Worm (Caenorhabditis elegans) whole organism, L4 larva: Measurements from ENCODE around the gene romo-1.

Experiments used
- D1046.2 ChIP-seq: fragments of 200-800 bp; sonication (Bioruptor generic); IDR thresholded peaks from 2 replicates; pipeline ENCODE4 v1.3.6; 2022; ENCODE audit warnings: missing genetic modification characterization, missing compliant biosample characterization
- F37D6.2 ChIP-seq: sonication (generic microtip); optimal IDR thresholded peaks from 2 replicates; lab custom pipeline; 2016; ENCODE audit warnings: mild to moderate bottlenecking, missing genetic modification characterization, missing compliant biosample characterization
- F49E8.2 ChIP-seq: sonication (generic microtip); optimal IDR thresholded peaks from 2 replicates; lab custom pipeline; 2016; ENCODE audit warnings: missing compliant biosample characterization, mild to moderate bottlenecking, missing genetic modification characterization, borderline replicate concordance
- R02D3.7 ChIP-seq: fragments of 150-350 bp; sonication (generic microtip); optimal IDR thresholded peaks from 3 replicates; lab custom pipeline; 2014; ENCODE audit warnings: missing biosample characterization, missing genetic modification characterization
- Y48G9A.11 ChIP-seq: fragments of 200-800 bp; sonication (Bioruptor generic); IDR thresholded peaks from 2 replicates; pipeline ENCODE4 v1.3.6; 2022; ENCODE audit warnings: missing genetic modification reagents, missing genetic modification characterization, missing compliant biosample characterization
- Y5F2A.4 ChIP-seq: fragments of 200-800 bp; sonication (Bioruptor generic); optimal IDR thresholded peaks from 2 replicates; lab custom pipeline; 2018; ENCODE audit warnings: mild to moderate bottlenecking, missing genetic modification characterization, missing compliant biosample characterization
- aly-2 ChIP-seq: sonication (generic microtip); optimal IDR thresholded peaks from 2 replicates; lab custom pipeline; 2018; ENCODE audit warnings: missing biosample characterization, missing genetic modification characterization
- ama-1 ChIP-seq: fragments of 150-350 bp; optimal IDR thresholded peaks from 2 replicates; lab custom pipeline; 2014; ENCODE audit warnings: inconsistent platforms, mixed read lengths
- attf-4 ChIP-seq: sonication (generic microtip); optimal IDR thresholded peaks from 3 replicates; lab custom pipeline; 2017; ENCODE audit warnings: missing biosample characterization, missing genetic modification characterization
- ceh-32 ChIP-seq: sonication (generic microtip); optimal IDR thresholded peaks from 2 replicates; lab custom pipeline; 2016; ENCODE audit warnings: mild to moderate bottlenecking, missing genetic modification characterization, missing compliant biosample characterization; ENCODE audit not compliant: poor library complexity
- ceh-82 ChIP-seq: sonication (generic microtip); optimal IDR thresholded peaks from 2 replicates; lab custom pipeline; 2017; ENCODE audit warnings: missing biosample characterization, missing genetic modification characterization
- ces-1 ChIP-seq: fragments of 150-350 bp; sonication (generic microtip); optimal IDR thresholded peaks from 4 replicates; lab custom pipeline; 2014; ENCODE audit warnings: missing biosample characterization, missing genetic modification reagents, missing genetic modification characterization
- ctbp-1 ChIP-seq: fragments of 200-800 bp; sonication (Bioruptor generic); IDR thresholded peaks from 2 replicates; pipeline ENCODE4 v1.3.6; 2022; ENCODE audit warnings: missing genetic modification reagents, missing genetic modification characterization, missing compliant biosample characterization
- daf-12 ChIP-seq: fragments of 150-350 bp; optimal IDR thresholded peaks from 2 replicates; lab custom pipeline; 2014; ENCODE audit warnings: missing biosample characterization, missing genetic modification reagents, missing genetic modification characterization
- daf-16 ChIP-seq, 3 experiments: sonication (generic microtip); optimal IDR thresholded peaks; 2 replicates each; lab custom pipeline; 2016 to 2017; ENCODE audit warnings: missing genetic modification characterization in 3 of 3, missing genetic modification reagents in 3 of 3, mild to moderate bottlenecking in 2 of 3, missing compliant biosample characterization in 2 of 3, missing biosample characterization in 1 of 3, moderate library complexity in 1 of 3
- dmd-8 ChIP-seq: fragments of 200-800 bp; sonication (Bioruptor generic); IDR thresholded peaks from 2 replicates; pipeline ENCODE4 v1.3.6; 2022; ENCODE audit warnings: missing genetic modification characterization, missing compliant biosample characterization
- dpl-1 ChIP-seq: fragments of 150-350 bp; optimal IDR thresholded peaks from 2 replicates; lab custom pipeline; 2014; ENCODE audit warnings: missing biosample characterization, missing genetic modification reagents, missing genetic modification characterization
- duxl-1 ChIP-seq: sonication (generic microtip); optimal IDR thresholded peaks from 2 replicates; lab custom pipeline; 2016; ENCODE audit warnings: mild to moderate bottlenecking, missing genetic modification characterization, moderate library complexity, missing compliant biosample characterization; ENCODE audit not compliant: poor library complexity
- egl-27 ChIP-seq: sonication (generic microtip); optimal IDR thresholded peaks from 3 replicates; lab custom pipeline; 2017; ENCODE audit warnings: missing biosample characterization, missing genetic modification reagents, missing genetic modification characterization
- fos-1 ChIP-seq: fragments of 150-350 bp; optimal IDR thresholded peaks from 2 replicates; lab custom pipeline; 2014; ENCODE audit warnings: missing biosample characterization, missing genetic modification characterization
- gei-8 ChIP-seq: fragments of 200-800 bp; sonication (Bioruptor generic); optimal IDR thresholded peaks from 2 replicates; lab custom pipeline; 2018; ENCODE audit warnings: mild to moderate bottlenecking, missing genetic modification characterization, missing compliant biosample characterization
- hmg-1.1 ChIP-seq: fragments of 200-800 bp; sonication (Bioruptor generic); IDR thresholded peaks from 2 replicates; pipeline ENCODE4 v1.3.6; 2022; ENCODE audit warnings: missing genetic modification reagents, missing genetic modification characterization, missing compliant biosample characterization
- lim-7 ChIP-seq: fragments of 200-800 bp; sonication (Bioruptor generic); IDR thresholded peaks from 2 replicates; pipeline ENCODE4 v1.3.6; 2022; ENCODE audit warnings: missing genetic modification characterization, missing compliant biosample characterization
- lin-13 ChIP-seq: fragments of 150-350 bp; optimal IDR thresholded peaks from 2 replicates; lab custom pipeline; 2014; ENCODE audit warnings: missing biosample characterization, missing genetic modification reagents, missing genetic modification characterization
- lin-15B ChIP-seq: fragments of 150-350 bp; sonication (generic microtip); optimal IDR thresholded peaks from 3 replicates; lab custom pipeline; 2014; ENCODE audit warnings: missing biosample characterization, missing genetic modification characterization
- lin-29 ChIP-seq: fragments of 200-800 bp; sonication (Bioruptor generic); IDR thresholded peaks from 2 replicates; pipeline ENCODE4 v1.3.6; 2022; ENCODE audit warnings: missing genetic modification reagents, missing genetic modification characterization, missing compliant biosample characterization
- lin-38 ChIP-seq: fragments of 200-800 bp; sonication (Bioruptor generic); IDR thresholded peaks from 2 replicates; pipeline ENCODE4 v1.3.6; 2022; ENCODE audit warnings: missing genetic modification reagents, missing genetic modification characterization, missing compliant biosample characterization
- madf-5 ChIP-seq, 2 experiments: fragments of 200-800 bp; sonication (Bioruptor generic); IDR thresholded peaks; 2 replicates each; pipeline ENCODE4 v1.3.6; 2022; ENCODE audit warnings: missing compliant biosample characterization in 2 of 2, missing genetic modification characterization in 2 of 2
- madf-9 ChIP-seq: fragments of 200-800 bp; sonication (Bioruptor generic); conservative IDR thresholded peaks from 2 replicates; pipeline ENCODE4 v1.3.6; 2022; ENCODE audit warnings: missing genetic modification reagents, missing genetic modification characterization, missing compliant biosample characterization
- mdl-1 ChIP-seq, 2 experiments: fragments of 150-350 bp in 1 of 2; sonication (generic microtip) in 1 of 2; optimal IDR thresholded peaks; 2 replicates each; lab custom pipeline; 2014 to 2017; ENCODE audit warnings: missing biosample characterization in 2 of 2, missing genetic modification characterization in 2 of 2
- mdt-29 ChIP-seq: fragments of 200-800 bp; sonication (Bioruptor generic); IDR thresholded peaks from 2 replicates; pipeline ENCODE4 v1.3.6; 2022; ENCODE audit warnings: missing genetic modification reagents, missing genetic modification characterization, missing compliant biosample characterization
- mep-1 ChIP-seq: fragments of 150-350 bp; sonication (generic microtip); optimal IDR thresholded peaks from 3 replicates; lab custom pipeline; 2014; ENCODE audit warnings: missing biosample characterization, missing genetic modification characterization
- mes-2 ChIP-seq: sonication (generic microtip); optimal IDR thresholded peaks from 2 replicates; lab custom pipeline; 2016; ENCODE audit warnings: missing genotype, mild to moderate bottlenecking, missing genetic modification characterization, missing compliant biosample characterization; ENCODE audit not compliant: poor library complexity, severe bottlenecking
- nhr-102 ChIP-seq: sonication (generic microtip); optimal IDR thresholded peaks from 2 replicates; lab custom pipeline; 2016; ENCODE audit warnings: mild to moderate bottlenecking, missing genetic modification characterization, moderate library complexity, missing compliant biosample characterization
- nhr-42 ChIP-seq: fragments of 200-800 bp; sonication (Bioruptor generic); IDR thresholded peaks from 2 replicates; pipeline ENCODE4 v1.3.6; 2022; ENCODE audit warnings: missing genetic modification characterization, missing compliant biosample characterization
- nhr-48 ChIP-seq: sonication (generic microtip); optimal IDR thresholded peaks from 2 replicates; lab custom pipeline; 2016; ENCODE audit warnings: mild to moderate bottlenecking, missing genetic modification characterization, missing compliant biosample characterization
- nhr-6 ChIP-seq: fragments of 150-350 bp; optimal IDR thresholded peaks from 2 replicates; lab custom pipeline; 2014; ENCODE audit warnings: missing biosample characterization, missing genetic modification characterization
- nhr-76 ChIP-seq: fragments of 150-350 bp; optimal IDR thresholded peaks from 2 replicates; lab custom pipeline; 2014; ENCODE audit warnings: missing biosample characterization, missing genetic modification characterization
- nhr-77 ChIP-seq: fragments of 150-350 bp; optimal IDR thresholded peaks from 2 replicates; lab custom pipeline; 2014; ENCODE audit warnings: missing biosample characterization, missing genetic modification characterization
- pha-4 ChIP-seq, 2 experiments: fragments of 150-350 bp in 1 of 2; fragments of 200-800 bp in 1 of 2; sonication (Bioruptor generic) in 1 of 2; IDR thresholded peaks in 1 of 2; optimal IDR thresholded peaks in 1 of 2; 2 replicates each; pipeline versions ENCODE4 v1.3.6 to Lab custom; 2014 to 2022; ENCODE audit warnings: missing genetic modification characterization in 2 of 2, missing genetic modification reagents in 2 of 2, missing biosample characterization in 1 of 2, missing compliant biosample characterization in 1 of 2
- php-3 ChIP-seq: fragments of 200-800 bp; sonication (Bioruptor generic); IDR thresholded peaks from 2 replicates; pipeline ENCODE4 v1.3.6; 2022; ENCODE audit warnings: missing genetic modification reagents, missing genetic modification characterization, missing compliant biosample characterization
- pqm-1 ChIP-seq: sonication (generic microtip); optimal IDR thresholded peaks from 2 replicates; lab custom pipeline; 2017; ENCODE audit warnings: missing biosample characterization, missing genetic modification characterization
- rbr-2 ChIP-seq: sonication (generic microtip); optimal IDR thresholded peaks from 2 replicates; lab custom pipeline; 2016; ENCODE audit warnings: missing genotype, missing genetic modification characterization, missing compliant biosample characterization
- saeg-2 ChIP-seq: fragments of 200-800 bp; sonication (Bioruptor generic); IDR thresholded peaks from 2 replicates; pipeline ENCODE4 v1.3.6; 2022; ENCODE audit warnings: missing genetic modification reagents, missing genetic modification characterization, missing compliant biosample characterization
- sdz-12 ChIP-seq: fragments of 200-800 bp; sonication (Bioruptor generic); optimal IDR thresholded peaks from 2 replicates; lab custom pipeline; 2018; ENCODE audit warnings: mild to moderate bottlenecking, missing genetic modification characterization, missing compliant biosample characterization
- spr-3 ChIP-seq: fragments of 200-800 bp; sonication (Bioruptor generic); optimal IDR thresholded peaks from 2 replicates; lab custom pipeline; 2018; ENCODE audit warnings: mild to moderate bottlenecking, missing genetic modification characterization, missing compliant biosample characterization
- tag-97 ChIP-seq: fragments of 200-800 bp; sonication (Bioruptor generic); IDR thresholded peaks from 2 replicates; pipeline ENCODE4 v1.3.6; 2022; ENCODE audit warnings: missing genetic modification characterization, missing compliant biosample characterization
- zag-1 ChIP-seq: fragments of 150-350 bp; optimal IDR thresholded peaks from 2 replicates; lab custom pipeline; 2014; ENCODE audit warnings: missing biosample characterization, missing genetic modification characterization
- zfp-2 ChIP-seq: sonication (generic microtip); optimal IDR thresholded peaks from 2 replicates; lab custom pipeline; 2016; ENCODE audit warnings: mild to moderate bottlenecking, missing genetic modification characterization, missing compliant biosample characterization
- zip-11 ChIP-seq: fragments of 200-800 bp; sonication (Bioruptor generic); IDR thresholded peaks from 2 replicates; pipeline ENCODE4 v1.3.6; 2022; ENCODE audit warnings: missing genetic modification characterization, missing compliant biosample characterization
- ztf-7 ChIP-seq: fragments of 150-350 bp; optimal IDR thresholded peaks from 2 replicates; lab custom pipeline; 2014; ENCODE audit warnings: missing biosample characterization, missing genetic modification characterization

Gene romo-1

ce11 chrII:13237829-13238404 lies at the start of gene romo-1:
Gene romo-1 (minus strand): TSS chrII:13237907.
- TF ChIP-seq lin-29 (GFP tag; lab: Robert Waterston, UW) (no peak), Y5F2A.4 (no peak), pha-4 (GFP tag; IDR thresholded peaks at IDR 0.05; lab: Robert Waterston, UW) (no peak), pha-4 (tag; optimal IDR thresholded peaks at IDR 0.05; lab: Kevin White, UChicago) (peak; percentile 65), lim-7 (GFP tag; lab: Robert Waterston, UW) (no peak), rbr-2 (peak; percentile 62), nhr-42 (no peak), mep-1 (tag; lab: Kevin White, UChicago) (no peak), sdz-12 (no peak), nhr-77 (tag; lab: Kevin White, UChicago) (peak; percentile 6), dpl-1 (GFP tag; lab: Kevin White, UChicago) (peak; percentile 96), daf-16 (GFP tag; optimal IDR thresholded peaks at IDR 0.05; lab: Kevin White, UChicago) (peak in 1 of 2 experiments; percentile 36), daf-16 (tag; optimal IDR thresholded peaks at IDR 0.05; lab: Kevin White, UChicago) (peak; percentile 53), egl-27 (tag; lab: Kevin White, UChicago) (no peak), lin-13 (no peak), D1046.2 (no peak), madf-5 (GFP tag; IDR thresholded peaks at IDR 0.05; lab: Robert Waterston, UW) (no peak), lin-38 (GFP tag; lab: Robert Waterston, UW) (no peak), nhr-76 (tag; lab: Kevin White, UChicago) (no peak), Y48G9A.11 (GFP tag; lab: Robert Waterston, UW) (no peak), tag-97 (GFP tag; lab: Robert Waterston, UW) (no peak), fos-1 (no peak), gei-8 (GFP tag; lab: Kevin White, UChicago) (no peak), mdt-29 (GFP tag; lab: Robert Waterston, UW) (no peak), R02D3.7 (tag; lab: Kevin White, UChicago) (no peak), mes-2 (tag; lab: Kevin White, UChicago) (peak; percentile 88), spr-3 (GFP tag; lab: Kevin White, UChicago) (no peak), mdl-1 (tag; optimal IDR thresholded peaks at IDR 0.05; lab: Kevin White, UChicago) (peak in 1 of 2 experiments; percentile 17), lin-15B (no peak), hmg-1.1 (0 out of 2 replicates have a peak, but pooled peaks have one; percentile 16), duxl-1 (peak; percentile 15), zfp-2 (tag; lab: Kevin White, UChicago) (no peak), aly-2 (tag; lab: Kevin White, UChicago) (no peak), ctbp-1 (GFP tag; lab: Robert Waterston, UW) (no peak), pqm-1 (no peak), F37D6.2 (tag; lab: Kevin White, UChicago) (peak; percentile 19), nhr-102 (peak; percentile 50), ceh-32 (tag; lab: Kevin White, UChicago) (no peak), nhr-6 (no peak), ztf-7 (no peak), php-3 (GFP tag; lab: Robert Waterston, UW) (no peak), nhr-48 (tag; lab: Kevin White, UChicago) (peak; percentile 6), attf-4 (tag; lab: Kevin White, UChicago) (no peak), zip-11 (GFP tag; lab: Robert Waterston, UW) (no peak), ama-1 (no peak), ces-1 (peak; percentile 31), daf-12 (tag; lab: Kevin White, UChicago) (no peak), F49E8.2 (tag; lab: Kevin White, UChicago) (no peak), saeg-2 (no peak), ceh-82 (tag; lab: Kevin White, UChicago) (no peak), madf-9 (no peak), zag-1 (no peak), dmd-8 (GFP tag; lab: Robert Waterston, UW) (no peak)
